ENCODE assay signal across 1 worm cellular context in the genomic region with DNA sequence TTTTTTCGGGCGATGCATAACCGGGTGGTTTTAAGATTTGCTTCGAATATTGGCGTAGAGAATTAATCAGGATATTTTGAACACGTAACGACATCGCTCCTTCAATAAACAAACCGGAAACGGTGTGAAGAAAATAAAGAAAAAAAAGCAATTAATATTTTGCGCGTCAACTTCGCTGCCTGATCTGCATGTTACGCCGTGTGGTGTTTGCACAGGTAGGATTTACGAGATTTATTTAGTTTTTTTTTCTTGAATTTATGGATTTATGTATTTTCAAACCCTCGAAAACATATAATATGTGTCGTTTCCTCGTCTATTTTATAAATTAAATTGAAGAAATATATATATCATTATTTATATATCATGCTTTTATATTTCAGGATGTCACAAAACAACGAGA.
TF ChIP-seq lines count a peak whose summit lies in the region.

A gene (minus strand): TSS at position 99 of the 400 bp plus-strand sequence.
A gene (plus strand): TSS at position 375 of the 400 bp plus-strand sequence.

TF ChIP-seq in whole organism, L1 larva, 84 proteins besides CTCF, POLR2A, EP300 and RAD21 (continued from another document):
- TF ChIP-seq snpc-4 (tag; optimal IDR thresholded peaks at IDR 0.05; lab: Kevin White, UChicago) (no peak), C34B4.2 (tag; optimal IDR thresholded peaks at IDR 0.05; lab: Kevin White, UChicago) (no peak), sup-37 (GFP tag; optimal IDR thresholded peaks at IDR 0.05; lab: Kevin White, UChicago) (no peak), vab-15 (tag; optimal IDR thresholded peaks at IDR 0.05; lab: Kevin White, UChicago) (peak; percentile 19), elt-2 (tag; optimal IDR thresholded peaks at IDR 0.05; lab: Kevin White, UChicago) (no peak), nhr-90 (tag; optimal IDR thresholded peaks at IDR 0.05; lab: Kevin White, UChicago; ENCODE audit: poor library complexity) (no peak), lir-3 (tag; optimal IDR thresholded peaks at IDR 0.05; lab: Kevin White, UChicago; ENCODE audit: poor library complexity) (no peak), fkh-4 (tag; optimal IDR thresholded peaks at IDR 0.05; lab: Kevin White, UChicago; ENCODE audit: borderline replicate concordance) (no peak), mep-1 (tag; optimal IDR thresholded peaks at IDR 0.05; lab: Kevin White, UChicago) (peak; percentile 23), sptf-1 (tag; optimal IDR thresholded peaks at IDR 0.05; lab: Kevin White, UChicago) (no peak), elt-3 (tag; optimal IDR thresholded peaks at IDR 0.05; lab: Kevin White, UChicago) (no peak), C04F5.9 (tag; optimal IDR thresholded peaks at IDR 0.05; lab: Kevin White, UChicago) (no peak), nhr-20 (tag; optimal IDR thresholded peaks at IDR 0.05; lab: Kevin White, UChicago) (no peak), fos-1 (tag; optimal IDR thresholded peaks at IDR 0.05; lab: Kevin White, UChicago) (no peak), unc-98 (GFP tag; IDR thresholded peaks at IDR 0.05; lab: Robert Waterston, UW) (no peak), rnt-1 (tag; optimal IDR thresholded peaks at IDR 0.05; lab: Kevin White, UChicago) (peak; percentile 17), ets-5 (GFP tag; IDR thresholded peaks at IDR 0.05; lab: Robert Waterston, UW) (no peak), unc-86 (tag; optimal IDR thresholded peaks at IDR 0.05; lab: Kevin White, UChicago) (peak; percentile 9), ztf-4 (tag; optimal IDR thresholded peaks at IDR 0.05; lab: Kevin White, UChicago) (no peak), nhr-12 (tag; optimal IDR thresholded peaks at IDR 0.05; lab: Kevin White, UChicago) (no peak), ces-1 (GFP tag; optimal IDR thresholded peaks at IDR 0.05; lab: Kevin White, UChicago) (no peak), hlh-4 (tag; optimal IDR thresholded peaks at IDR 0.05; lab: Kevin White, UChicago) (no peak), pqm-1 (tag; optimal IDR thresholded peaks at IDR 0.05; lab: Kevin White, UChicago) (no peak), blmp-1 (tag; optimal IDR thresholded peaks at IDR 0.05; lab: Kevin White, UChicago) (no peak), alr-1 (tag; optimal IDR thresholded peaks at IDR 0.05; lab: Kevin White, UChicago; ENCODE audit: borderline replicate concordance) (no peak), tlp-1 (tag; optimal IDR thresholded peaks at IDR 0.05; lab: Kevin White, UChicago) (no peak), aha-1 (tag; optimal IDR thresholded peaks at IDR 0.05; lab: Kevin White, UChicago) (no peak)
